Fruit fly (Drosophila melanogaster) whole organism, embryonic: ENCODE measurements around the gene ND-B17.
A peak's percentile ranks its signal among the peaks of the same experiment; 100 is the strongest.

Experiments
- Ada2b ChIP-seq: fragments of 200-800 bp; sonication (Bioruptor generic); IDR thresholded peaks from 2 replicates; pipeline ENCODE4 v1.3.6; 2022; ENCODE audit warnings: missing biosample characterization, missing genetic modification characterization
- Adf1 ChIP-seq: fragments of 200-800 bp; sonication (Bioruptor generic); IDR thresholded peaks from 2 replicates; pipeline ENCODE4 v1.3.6; 2022; ENCODE audit warnings: missing biosample characterization, missing genetic modification characterization
- Antp ChIP-seq: fragments of 200-800 bp; sonication (Bioruptor generic); optimal IDR thresholded peaks from 3 replicates; lab custom pipeline; 2016; ENCODE audit warnings: missing biosample characterization, missing genetic modification characterization
- Atf-2 ChIP-seq: fragments of 200-800 bp; sonication (Bioruptor generic); optimal IDR thresholded peaks from 2 replicates; lab custom pipeline; 2016; ENCODE audit warnings: missing biosample characterization, missing genetic modification characterization
- CG10431 ChIP-seq: fragments of 200-800 bp; sonication (Bioruptor generic); optimal IDR thresholded peaks from 3 replicates; lab custom pipeline; 2018; ENCODE audit warnings: missing biosample characterization, mild to moderate bottlenecking, missing genetic modification characterization
- CG10654 ChIP-seq: fragments of 200-800 bp; sonication (Bioruptor generic); optimal IDR thresholded peaks from 2 replicates; lab custom pipeline; 2016; ENCODE audit warnings: missing biosample characterization, missing genetic modification characterization
- CG11504 ChIP-seq: fragments of 200-800 bp; sonication (Bioruptor generic); optimal IDR thresholded peaks from 3 replicates; lab custom pipeline; 2019; ENCODE audit warnings: missing biosample characterization, mild to moderate bottlenecking, missing genetic modification characterization, moderate library complexity
- CG11723 ChIP-seq: fragments of 200-800 bp; sonication (Bioruptor generic); optimal IDR thresholded peaks from 2 replicates; lab custom pipeline; 2017; ENCODE audit warnings: missing biosample characterization, mild to moderate bottlenecking, missing genetic modification characterization
- CG12236 ChIP-seq: fragments of 200-800 bp; sonication (Bioruptor generic); optimal IDR thresholded peaks from 2 replicates; lab custom pipeline; 2016; ENCODE audit warnings: missing biosample characterization, missing genetic modification characterization
- CG12391 ChIP-seq: fragments of 200-800 bp; sonication (Bioruptor generic); optimal IDR thresholded peaks from 3 replicates; lab custom pipeline; 2018; ENCODE audit warnings: missing biosample characterization, mild to moderate bottlenecking, missing genetic modification characterization, moderate library complexity
- CG12659 ChIP-seq: fragments of 200-800 bp; sonication (Bioruptor generic); optimal IDR thresholded peaks from 3 replicates; lab custom pipeline; 2017; ENCODE audit warnings: mild to moderate bottlenecking, missing biosample characterization, missing genetic modification reagents, missing genetic modification characterization
- CG1832 ChIP-seq: fragments of 200-800 bp; sonication (Bioruptor generic); optimal IDR thresholded peaks from 2 replicates; lab custom pipeline; 2017; ENCODE audit warnings: missing biosample characterization, mild to moderate bottlenecking, missing genetic modification characterization, inconsistent platforms
- CG31388 ChIP-seq: fragments of 200-800 bp; sonication (Bioruptor generic); optimal IDR thresholded peaks from 2 replicates; lab custom pipeline; 2016; ENCODE audit warnings: missing biosample characterization, missing genetic modification characterization
- CG33213 ChIP-seq: fragments of 200-800 bp; sonication (Bioruptor generic); optimal IDR thresholded peaks from 3 replicates; lab custom pipeline; 2016; ENCODE audit warnings: missing biosample characterization, missing genetic modification characterization
- CG4328 ChIP-seq: fragments of 200-800 bp; sonication (Bioruptor generic); optimal IDR thresholded peaks from 3 replicates; lab custom pipeline; 2017; ENCODE audit warnings: missing biosample characterization, missing genetic modification reagents, missing genetic modification characterization
- CG4404 ChIP-seq: fragments of 200-800 bp; sonication (Bioruptor generic); IDR thresholded peaks from 2 replicates; pipeline ENCODE4 v1.3.6; 2022; ENCODE audit warnings: missing biosample characterization, missing genetic modification characterization
- CG5953 ChIP-seq: fragments of 200-800 bp; sonication (Bioruptor generic); IDR thresholded peaks from 2 replicates; pipeline ENCODE4 v1.3.6; 2022; ENCODE audit warnings: missing biosample characterization, missing genetic modification characterization
- CG6272 ChIP-seq: fragments of 200-800 bp; sonication (Bioruptor generic); IDR thresholded peaks from 2 replicates; pipeline ENCODE4 v1.3.6; 2022; ENCODE audit warnings: missing biosample characterization, missing genetic modification characterization
- CG7372 ChIP-seq: fragments of 200-800 bp; sonication (Bioruptor generic); IDR thresholded peaks from 2 replicates; pipeline ENCODE4 v1.3.6; 2022; ENCODE audit warnings: missing biosample characterization, missing genetic modification characterization
- CG8388 ChIP-seq: fragments of 200-800 bp; sonication (Bioruptor generic); optimal IDR thresholded peaks from 2 replicates; lab custom pipeline; 2019; ENCODE audit warnings: missing biosample characterization, mild to moderate bottlenecking, missing genetic modification characterization, moderate library complexity
- CG8478 ChIP-seq: fragments of >200 bp; optimal IDR thresholded peaks from 2 replicates; lab custom pipeline; 2018
- Dfd ChIP-seq, 2 experiments: fragments of >200 bp; optimal IDR thresholded peaks; 2 replicates each; lab custom pipeline; 2017; ENCODE audit warnings: missing biosample characterization in 2 of 2, missing genetic modification characterization in 2 of 2
- Ets65A ChIP-seq: fragments of 200-800 bp; sonication (Bioruptor generic); peaks from one replicate; lab custom pipeline; 2016; ENCODE audit warnings: missing biosample characterization, missing genetic modification characterization
- Hey ChIP-seq: fragments of 200-800 bp; sonication (Bioruptor generic); optimal IDR thresholded peaks from 3 replicates; lab custom pipeline; 2018; ENCODE audit warnings: missing biosample characterization, mild to moderate bottlenecking, missing genetic modification characterization
- Hmr ChIP-seq: fragments of 200-800 bp; sonication (Bioruptor generic); optimal IDR thresholded peaks from 3 replicates; lab custom pipeline; 2017; ENCODE audit warnings: mild to moderate bottlenecking, missing biosample characterization, missing genetic modification reagents, missing genetic modification characterization
- Hr39 ChIP-seq: fragments of >200 bp; optimal IDR thresholded peaks from 2 replicates; lab custom pipeline; 2017
- Hr78 ChIP-seq, 2 experiments: fragments of 200-800 bp in 1 of 2; fragments of >200 bp in 1 of 2; sonication (Bioruptor generic) in 1 of 2; optimal IDR thresholded peaks; 2 replicates each; lab custom pipeline; 2017 to 2019; ENCODE audit warnings: missing biosample characterization in 2 of 2, missing genetic modification characterization in 2 of 2, mild to moderate bottlenecking in 1 of 2, moderate library complexity in 1 of 2
- Kr ChIP-seq: fragments of 200-800 bp; sonication (Bioruptor generic); optimal IDR thresholded peaks from 2 replicates; lab custom pipeline; 2017; ENCODE audit warnings: missing biosample characterization, mild to moderate bottlenecking, missing genetic modification characterization
- Mad ChIP-seq: fragments of 200-800 bp; sonication (Bioruptor generic); optimal IDR thresholded peaks from 2 replicates; lab custom pipeline; 2016; ENCODE audit warnings: missing biosample characterization, missing genetic modification characterization
- Mes4 ChIP-seq: fragments of 200-800 bp; sonication (Bioruptor generic); optimal IDR thresholded peaks from 2 replicates; lab custom pipeline; 2016; ENCODE audit warnings: missing biosample characterization, missing genetic modification characterization
- Oli ChIP-seq: fragments of 200-800 bp; sonication (Bioruptor generic); optimal IDR thresholded peaks from 2 replicates; lab custom pipeline; 2018; ENCODE audit warnings: missing biosample characterization, mild to moderate bottlenecking, missing genetic modification characterization, moderate library complexity
- PHDP ChIP-seq: fragments of 200-800 bp; sonication (Bioruptor generic); optimal IDR thresholded peaks from 3 replicates; lab custom pipeline; 2018; ENCODE audit warnings: missing biosample characterization, mild to moderate bottlenecking, missing genetic modification characterization, moderate library complexity
- Ravus ChIP-seq: fragments of 200-800 bp; sonication (Bioruptor generic); IDR thresholded peaks from 2 replicates; pipeline ENCODE4 v1.3.6; 2022; ENCODE audit warnings: missing biosample characterization, missing genetic modification characterization
- Rx ChIP-seq: fragments of 200-800 bp; sonication (Bioruptor generic); IDR thresholded peaks from 2 replicates; pipeline ENCODE4 v1.3.6; 2022; ENCODE audit warnings: missing biosample characterization, missing genetic modification characterization
- TFAM ChIP-seq: fragments of 200-800 bp; sonication (Bioruptor generic); optimal IDR thresholded peaks from 2 replicates; lab custom pipeline; 2017; ENCODE audit warnings: missing biosample characterization, missing genetic modification characterization, inconsistent platforms
- Trl ChIP-seq, 3 experiments: fragments of >200 bp in 2 of 3; fragments of 200-800 bp in 1 of 3; sonication (Bioruptor generic) in 1 of 3; optimal IDR thresholded peaks; 2 replicates in 1 of 3; 3 replicates in 2 of 3; lab custom pipeline; 2016 to 2017; ENCODE audit warnings: missing biosample characterization in 1 of 3, missing genetic modification characterization in 1 of 3
- abd-A ChIP-seq: fragments of 200-800 bp; sonication (Bioruptor generic); optimal IDR thresholded peaks from 3 replicates; lab custom pipeline; 2019; ENCODE audit warnings: missing biosample characterization, mild to moderate bottlenecking, missing genetic modification characterization, moderate library complexity
- amos ChIP-seq: fragments of 200-800 bp; sonication (Bioruptor generic); IDR thresholded peaks from 2 replicates; pipeline ENCODE4 v1.3.6; 2022; ENCODE audit warnings: missing biosample characterization, missing genetic modification characterization; ENCODE audit not compliant: partially characterized antibody
- ap ChIP-seq: fragments of 200-800 bp; sonication (Bioruptor generic); IDR thresholded peaks from 2 replicates; pipeline ENCODE4 v1.3.6; 2022; ENCODE audit warnings: missing biosample characterization, missing genetic modification characterization
- ase ChIP-seq: fragments of 200-800 bp; sonication (Bioruptor generic); IDR thresholded peaks from 3 replicates; pipeline ENCODE4 v1.3.6; 2022; ENCODE audit warnings: missing biosample characterization, missing genetic modification characterization
- cg ChIP-seq: fragments of 200-800 bp; sonication (Bioruptor generic); optimal IDR thresholded peaks from 3 replicates; lab custom pipeline; 2019; ENCODE audit warnings: missing biosample characterization, mild to moderate bottlenecking, missing genetic modification characterization, moderate library complexity
- dimm ChIP-seq: fragments of 200-800 bp; sonication (Bioruptor generic); IDR thresholded peaks from 2 replicates; pipeline ENCODE4 v1.3.6; 2022; ENCODE audit warnings: missing biosample characterization, missing genetic modification characterization
- disco-r ChIP-seq: fragments of 200-800 bp; sonication (Bioruptor generic); optimal IDR thresholded peaks from 2 replicates; lab custom pipeline; 2016; ENCODE audit warnings: missing biosample characterization, missing genetic modification characterization
- emc ChIP-seq: fragments of 200-800 bp; sonication (Bioruptor generic); optimal IDR thresholded peaks from 2 replicates; lab custom pipeline; 2016; ENCODE audit warnings: missing biosample characterization, missing genetic modification characterization
- grn ChIP-seq: fragments of 200-800 bp; sonication (Bioruptor generic); optimal IDR thresholded peaks from 3 replicates; lab custom pipeline; 2017; ENCODE audit warnings: missing biosample characterization, missing genetic modification characterization
- gro ChIP-seq: fragments of 200-800 bp; sonication (Bioruptor generic); optimal IDR thresholded peaks from 2 replicates; lab custom pipeline; 2016; ENCODE audit warnings: missing biosample characterization, missing genetic modification characterization
- gt ChIP-seq: fragments of 200-800 bp; sonication (Bioruptor generic); IDR thresholded peaks from 2 replicates; pipeline ENCODE4 v1.3.6; 2022; ENCODE audit warnings: missing biosample characterization, missing genetic modification characterization
- inv ChIP-seq: fragments of 200-800 bp; sonication (Bioruptor generic); IDR thresholded peaks from 2 replicates; pipeline ENCODE4 v1.3.6; 2022; ENCODE audit warnings: missing biosample characterization, missing genetic modification characterization; ENCODE audit not compliant: partially characterized antibody
- repo ChIP-seq: fragments of 200-800 bp; sonication (Bioruptor generic); optimal IDR thresholded peaks from 2 replicates; lab custom pipeline; 2016; ENCODE audit warnings: missing biosample characterization, missing genetic modification characterization
- slp2 ChIP-seq: fragments of 200-800 bp; sonication (Bioruptor generic); optimal IDR thresholded peaks from 2 replicates; lab custom pipeline; 2016; ENCODE audit warnings: missing biosample characterization, missing genetic modification characterization
- toy ChIP-seq: fragments of 200-800 bp; sonication (Bioruptor generic); IDR thresholded peaks from 2 replicates; pipeline ENCODE4 v1.3.6; 2022; ENCODE audit warnings: missing biosample characterization, missing genetic modification characterization
- tup ChIP-seq: fragments of 200-800 bp; sonication (Bioruptor generic); optimal IDR thresholded peaks from 2 replicates; lab custom pipeline; 2016; ENCODE audit warnings: missing biosample characterization, mild to moderate bottlenecking, missing genetic modification characterization, moderate library complexity

The ND-B17 gene

dm6 chr2L:15762466-15762865 lies 11.6 kb upstream of the ND-B17 start, which contains the start of gene Gli (continued):
- TF ChIP-seq CG12659 (GFP tag; lab: Kevin White, UChicago), result no peak
- no peak for TF ChIP-seq Hr39 (lab: Kevin White, UChicago)
- TF ChIP-seq toy (GFP tag; lab: Robert Waterston, UW), result no peak
- TF ChIP-seq CG8388 (GFP tag; lab: Kevin White, UChicago), result no peak
- TF ChIP-seq Hr78 (GFP tag; optimal IDR thresholded peaks at IDR 0.05; lab: Kevin White, UChicago), result peak in 1 of 2 experiments; percentile 80
- TF ChIP-seq grn, result no peak
- no peak for TF ChIP-seq repo (GFP tag; lab: Kevin White, UChicago)
- no peak for TF ChIP-seq CG11504 (tag; lab: Kevin White, UChicago)
- no peak for TF ChIP-seq emc
- TF ChIP-seq CG4404 (GFP tag; lab: Robert Waterston, UW), result no peak
- TF ChIP-seq CG10654 (GFP tag; lab: Kevin White, UChicago), result no peak
- no peak for TF ChIP-seq Atf-2 (GFP tag; lab: Kevin White, UChicago)
- no peak for TF ChIP-seq CG31388 (GFP tag; lab: Kevin White, UChicago)
- TF ChIP-seq Ada2b (GFP tag; lab: Robert Waterston, UW), result no peak
- TF ChIP-seq ap (GFP tag; lab: Robert Waterston, UW), result no peak
- TF ChIP-seq Ravus (GFP tag; lab: Robert Waterston, UW), result no peak
- TF ChIP-seq gro (GFP tag; lab: Kevin White, UChicago), result peak; percentile 64
- no peak for TF ChIP-seq CG12236 (GFP tag; lab: Kevin White, UChicago)
- TF ChIP-seq disco-r, result no peak
- no peak for TF ChIP-seq abd-A
- TF ChIP-seq Dfd (GFP tag; optimal IDR thresholded peaks at IDR 0.05; lab: Kevin White, UChicago), result no peak
- no peak for TF ChIP-seq Kr (GFP tag; lab: Kevin White, UChicago)
- TF ChIP-seq Adf1 (GFP tag; lab: Robert Waterston, UW), result peak; percentile 77
- TF ChIP-seq CG33213 (GFP tag; lab: Kevin White, UChicago), result peak; percentile 46
- TF ChIP-seq CG12391 (tag; lab: Kevin White, UChicago), result no peak
- TF ChIP-seq dimm (GFP tag; lab: Robert Waterston, UW), result no peak
- peak; percentile 95 for TF ChIP-seq cg
- no peak for TF ChIP-seq CG4328 (GFP tag; lab: Kevin White, UChicago)
- no peak for TF ChIP-seq Hmr (GFP tag; lab: Kevin White, UChicago)
- TF ChIP-seq inv (GFP tag; lab: Robert Waterston, UW), result peak; percentile 33; the same call in 1 of the 2 replicates
- TF ChIP-seq slp2 (GFP tag; lab: Kevin White, UChicago), result no peak
- peak; percentile 60 for TF ChIP-seq amos (GFP tag; lab: Robert Waterston, UW)
- no peak for TF ChIP-seq CG1832 (GFP tag; lab: Kevin White, UChicago)
- TF ChIP-seq tup (GFP tag; lab: Kevin White, UChicago), result no peak
- no peak for TF ChIP-seq CG8478 (lab: Kevin White, UChicago)
- TF ChIP-seq CG5953 (GFP tag; lab: Robert Waterston, UW), result no peak
- TF ChIP-seq Mes4 (GFP tag; lab: Kevin White, UChicago), result no peak
- peak; percentile 40 for TF ChIP-seq PHDP
- TF ChIP-seq TFAM (GFP tag; lab: Kevin White, UChicago), result no peak
- TF ChIP-seq ase, result no peak; the same call in 2 of the 3 replicates
- no peak for TF ChIP-seq CG11723
- TF ChIP-seq Hey (tag; lab: Kevin White, UChicago), result no peak
- peak; percentile 32 for TF ChIP-seq Antp
- TF ChIP-seq Trl (optimal IDR thresholded peaks at IDR 0.05; lab: Kevin White, UChicago), result peak; percentile 70 to 84
- peak; percentile 40 for TF ChIP-seq Trl (GFP tag; optimal IDR thresholded peaks at IDR 0.05; lab: Kevin White, UChicago)
- TF ChIP-seq CG6272 (GFP tag; lab: Robert Waterston, UW), result no peak
- no peak for TF ChIP-seq Ets65A (GFP tag; lab: Kevin White, UChicago)
- no peak for TF ChIP-seq CG10431 (GFP tag; lab: Kevin White, UChicago)
- peak; percentile 2 for TF ChIP-seq Mad (GFP tag; lab: Kevin White, UChicago)
- no peak for TF ChIP-seq gt (GFP tag; lab: Robert Waterston, UW)
- 0 out of 2 replicates have a peak, but pooled peaks have one; percentile 14 for TF ChIP-seq Rx (GFP tag; lab: Robert Waterston, UW)
- TF ChIP-seq Oli (tag; lab: Kevin White, UChicago), result no peak
- no peak for TF ChIP-seq CG7372
